Fruit fly (Drosophila melanogaster): ENCODE data around the gene CG10559.

The CG10559 gene

dm6 chr3R:25295320-25296020 lies 20.4 kb downstream of the CG10559 start, which contains the start of gene CG31102:
TSS of gene CG31102 (minus strand) at chr3R:25295594.
- TF ChIP-seq sv (GFP tag; optimal IDR thresholded peaks at IDR 0.05) (no peak), sage (GFP tag; optimal IDR thresholded peaks at IDR 0.05) (peak; percentile 7), lola (GFP tag; optimal IDR thresholded peaks at IDR 0.05) (no peak), h (GFP tag; optimal IDR thresholded peaks at IDR 0.05) (peak; percentile 93), CG32264 (GFP tag; optimal IDR thresholded peaks at IDR 0.05) (no peak), rgr (GFP tag; optimal IDR thresholded peaks at IDR 0.05) (peak; percentile 33), Hr83 (GFP tag; optimal IDR thresholded peaks at IDR 0.05; ENCODE audit: poor library complexity, severe bottlenecking) (peak; percentile 12), fru (GFP tag; optimal IDR thresholded peaks at IDR 0.05) (peak; percentile 39), jim (GFP tag; optimal IDR thresholded peaks at IDR 0.05) (no peak), Hnf4 (GFP tag; optimal IDR thresholded peaks at IDR 0.05) (peak; percentile 40), Abd-B (GFP tag; optimal IDR thresholded peaks at IDR 0.05) (no peak), CrebA (GFP tag; optimal IDR thresholded peaks at IDR 0.05; ENCODE audit: borderline replicate concordance) (peak; percentile 82), Dif (GFP tag; optimal IDR thresholded peaks at IDR 0.05; ENCODE audit: partially characterized antibody) (peak; percentile 7), dl (GFP tag; optimal IDR thresholded peaks at IDR 0.05; ENCODE audit: insufficient read depth in 1 of 2, partially characterized antibody in 2 of 2) (peak in 1 of 2 experiments; percentile 60), Mio (GFP tag; optimal IDR thresholded peaks at IDR 0.05) (no peak), psq (GFP tag; optimal IDR thresholded peaks at IDR 0.05) (no peak), Dfd (GFP tag; optimal IDR thresholded peaks at IDR 0.05) (no peak), Rel (GFP tag; optimal IDR thresholded peaks at IDR 0.05) (no peak), Rel (tag; optimal IDR thresholded peaks at IDR 0.05) (peak; percentile 84), ey (GFP tag; optimal IDR thresholded peaks at IDR 0.05) (no peak), Jra (GFP tag; optimal IDR thresholded peaks at IDR 0.05) (peak; percentile 32), Vsx2 (GFP tag; optimal IDR thresholded peaks at IDR 0.05; ENCODE audit: partially characterized antibody) (peak; percentile 37), HLH106 (tag; optimal IDR thresholded peaks at IDR 0.05) (no peak), br (GFP tag; optimal IDR thresholded peaks at IDR 0.05) (peak; percentile 14)

DNA sequence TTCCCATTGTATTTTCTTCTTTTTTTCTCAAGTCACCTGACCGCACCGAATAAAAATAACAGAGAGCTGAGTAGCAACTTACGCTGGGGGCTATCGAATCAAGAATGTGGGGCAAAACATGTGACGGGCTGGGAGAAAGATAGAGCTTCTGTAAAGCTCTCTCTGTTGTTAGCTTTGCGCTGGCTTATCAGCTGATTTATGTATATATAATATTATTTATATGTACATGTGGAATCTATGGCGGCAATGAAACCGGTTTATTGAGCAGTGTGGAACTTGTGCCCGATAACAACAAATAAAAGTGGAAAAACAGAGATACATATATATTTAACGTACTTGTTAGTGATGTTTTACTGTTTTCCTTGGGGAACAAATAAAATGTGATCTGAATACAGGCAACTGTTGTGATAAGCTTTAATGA lies 23.0 kb downstream of the CG10559 start, which contains the start of gene CG31098:
Gene CG31098, minus strand, starts transcription at position 114 of the 421 bp plus-strand sequence.
- TF ChIP-seq rgr (GFP tag; optimal IDR thresholded peaks at IDR 0.05) (peak; percentile 21), lola (GFP tag; optimal IDR thresholded peaks at IDR 0.05) (no peak), foxo (GFP tag; optimal IDR thresholded peaks at IDR 0.05) (no peak), br (GFP tag; optimal IDR thresholded peaks at IDR 0.05) (no peak), Sp1 (GFP tag; optimal IDR thresholded peaks at IDR 0.05) (no peak), Rel (GFP tag; optimal IDR thresholded peaks at IDR 0.05) (peak; percentile 85), Rel (tag; optimal IDR thresholded peaks at IDR 0.05) (no peak), sage (GFP tag; optimal IDR thresholded peaks at IDR 0.05) (peak; percentile 67), GATAd (GFP tag; optimal IDR thresholded peaks at IDR 0.05) (no peak), CG9705 (GFP tag; optimal IDR thresholded peaks at IDR 0.05) (no peak), brk (GFP tag; optimal IDR thresholded peaks at IDR 0.05) (peak; percentile 74), Vsx2 (GFP tag; optimal IDR thresholded peaks at IDR 0.05; ENCODE audit: partially characterized antibody) (no peak), OdsH (GFP tag; optimal IDR thresholded peaks at IDR 0.05) (peak; percentile 16), CrebA (GFP tag; optimal IDR thresholded peaks at IDR 0.05; ENCODE audit: borderline replicate concordance) (peak; percentile 93), h (GFP tag; optimal IDR thresholded peaks at IDR 0.05) (peak; percentile 64)

DNA sequence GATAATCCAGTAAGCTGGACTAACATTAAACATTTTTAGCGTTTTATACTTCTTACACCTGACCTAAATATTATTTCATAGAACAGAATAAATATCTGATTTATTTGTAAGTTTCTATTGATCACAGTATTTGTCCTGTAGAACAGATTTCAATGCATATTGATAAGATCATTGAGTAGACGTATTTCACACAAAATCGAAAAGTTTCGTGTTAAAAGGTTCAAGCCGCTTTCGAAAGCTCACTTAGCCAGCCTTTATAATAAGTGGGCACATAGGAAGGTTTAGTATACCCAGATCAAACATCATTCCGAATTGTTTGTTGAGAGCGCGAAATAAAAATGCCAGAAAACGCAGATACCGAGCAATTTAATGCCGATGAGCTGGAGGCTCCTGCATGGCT lies 26.3 kb downstream of the CG10559 start, which contains the start of gene CG11893:
Gene CG11893, plus strand, starts transcription at position 301 of the 400 bp plus-strand sequence.
- TF ChIP-seq foxo (GFP tag; optimal IDR thresholded peaks at IDR 0.05) (no peak), Abd-B (GFP tag; optimal IDR thresholded peaks at IDR 0.05) (no peak), psq (GFP tag; optimal IDR thresholded peaks at IDR 0.05) (no peak), GATAd (GFP tag; optimal IDR thresholded peaks at IDR 0.05) (no peak), Dif (GFP tag; optimal IDR thresholded peaks at IDR 0.05; ENCODE audit: partially characterized antibody) (no peak), lola (GFP tag; optimal IDR thresholded peaks at IDR 0.05) (no peak), dl (GFP tag; optimal IDR thresholded peaks at IDR 0.05; ENCODE audit: insufficient read depth in 1 of 2, partially characterized antibody in 2 of 2) (no peak), usp (GFP tag; optimal IDR thresholded peaks at IDR 0.05) (no peak), Sp1 (GFP tag; optimal IDR thresholded peaks at IDR 0.05) (no peak), OdsH (GFP tag; optimal IDR thresholded peaks at IDR 0.05) (no peak), dsf (GFP tag; optimal IDR thresholded peaks at IDR 0.05; ENCODE audit: borderline replicate concordance) (no peak), dmrt93B (GFP tag; optimal IDR thresholded peaks at IDR 0.05) (no peak), Dfd (GFP tag; optimal IDR thresholded peaks at IDR 0.05) (no peak), woc (GFP tag; optimal IDR thresholded peaks at IDR 0.05) (no peak), HLH106 (tag; optimal IDR thresholded peaks at IDR 0.05) (no peak), h (GFP tag; optimal IDR thresholded peaks at IDR 0.05) (no peak), CrebA (GFP tag; optimal IDR thresholded peaks at IDR 0.05; ENCODE audit: borderline replicate concordance) (no peak), pan (optimal IDR thresholded peaks at IDR 0.05) (no peak)

All from whole organism, wandering third instar larva.